Fruit fly (Drosophila melanogaster) Kc167 (cell line): ENCODE measurements around the gene Fibp.

ENCODE experiments used
- Myc ChIP-seq: fragments of >200 bp; optimal IDR thresholded peaks from 2 replicates; lab custom pipeline; 2017; ENCODE audit warnings: missing external identifiers
- Sin3A ChIP-seq: fragments of >200 bp; optimal IDR thresholded peaks from 2 replicates; lab custom pipeline; 2018; ENCODE audit warnings: missing external identifiers
- h ChIP-seq: fragments of >200 bp; optimal IDR thresholded peaks from 3 replicates; lab custom pipeline; 2018; ENCODE audit warnings: missing external identifiers
- insv ChIP-seq: fragments of >200 bp; optimal IDR thresholded peaks from 3 replicates; lab custom pipeline; 2018; ENCODE audit warnings: missing external identifiers
- psq ChIP-seq: fragments of >200 bp; optimal IDR thresholded peaks from 2 replicates; lab custom pipeline; 2017; ENCODE audit warnings: missing external identifiers

DNA sequence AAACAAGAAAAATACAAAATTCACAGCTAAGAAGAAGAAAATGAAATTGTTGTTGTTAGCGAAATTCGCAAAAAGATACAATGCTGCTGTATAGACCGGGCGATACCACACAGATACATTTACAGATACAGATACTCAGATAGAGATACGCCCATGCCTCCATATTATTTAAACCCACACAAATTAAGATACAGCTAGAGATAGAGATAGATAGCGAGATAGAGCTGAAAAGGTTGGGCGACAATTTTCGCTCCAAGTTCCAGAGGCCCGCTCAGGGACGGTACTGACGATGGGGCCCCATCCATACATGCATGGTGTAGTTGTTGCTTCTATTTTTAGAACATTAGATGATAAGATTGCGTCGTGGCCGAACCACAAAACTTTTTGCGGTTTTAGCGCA lies 30.1 kb downstream of the Fibp start:
- TF ChIP-seq Myc (lab: Kevin White, UChicago) (no peak), psq (lab: Kevin White, UChicago) (no peak), Sin3A (lab: Kevin White, UChicago) (no peak), h (lab: Kevin White, UChicago) (no peak), insv (no peak)
